Worm (Caenorhabditis elegans) whole organism, mixed stage, embryonic: ENCODE data around the gene ZK686.2.

Experiments used
- mls-2 ChIP-seq: sonication (generic microtip); optimal IDR thresholded peaks from 2 replicates; lab custom pipeline; 2016; ENCODE audit warnings: mild to moderate bottlenecking, missing genetic modification characterization, moderate library complexity, missing compliant biosample characterization
- pha-4 ChIP-seq: fragments of 150-350 bp; optimal IDR thresholded peaks from 2 replicates; lab custom pipeline; 2018; ENCODE audit warnings: missing biosample characterization, missing genetic modification reagents, missing genetic modification characterization
- snpc-4 ChIP-seq: fragments of 150-350 bp; optimal IDR thresholded peaks from 2 replicates; lab custom pipeline; 2014; ENCODE audit warnings: missing biosample characterization, missing genetic modification characterization
- unc-39 ChIP-seq: fragments of 150-350 bp; optimal IDR thresholded peaks from 2 replicates; lab custom pipeline; 2014; ENCODE audit warnings: missing biosample characterization, missing genetic modification characterization
- ztf-11 ChIP-seq: fragments of 150-350 bp; optimal IDR thresholded peaks from 2 replicates; lab custom pipeline; 2014; ENCODE audit warnings: missing biosample characterization, missing genetic modification characterization

ce11 chrIII:7815056-7815366 is 49.2 kb upstream of the ZK686.2 start:
- TF ChIP-seq ztf-11 (tag; lab: Kevin White, UChicago): no peak
- TF ChIP-seq unc-39 (tag; lab: Kevin White, UChicago): no peak
- TF ChIP-seq snpc-4 (tag; lab: Kevin White, UChicago): no peak
- TF ChIP-seq pha-4 (tag; lab: Kevin White, UChicago): no peak
- TF ChIP-seq mls-2 (tag; lab: Kevin White, UChicago): no peak
